Fruit fly (Drosophila melanogaster) whole organism, prepupa: Measurements from ENCODE around the gene CG10147.
A peak's percentile ranks its signal among the peaks of the same experiment; 100 is the strongest.

Source experiments
- CG10631 ChIP-seq: fragments of 200-800 bp; sonication (Bioruptor generic); optimal IDR thresholded peaks from 2 replicates; lab custom pipeline; 2016; ENCODE audit warnings: missing biosample characterization, missing genetic modification characterization
- CG10669 ChIP-seq: fragments of 200-800 bp; sonication (Bioruptor generic); optimal IDR thresholded peaks from 3 replicates; lab custom pipeline; 2018; ENCODE audit warnings: missing biosample characterization, mild to moderate bottlenecking, missing genetic modification characterization, moderate library complexity
- CG11294 ChIP-seq: fragments of 200-800 bp; sonication (Bioruptor generic); IDR thresholded peaks from 2 replicates; pipeline ENCODE4 v1.3.6; 2022; ENCODE audit warnings: missing biosample characterization, missing genetic modification characterization
- CG11762 ChIP-seq: fragments of 200-800 bp; sonication (Bioruptor generic); optimal IDR thresholded peaks from 3 replicates; lab custom pipeline; 2016; ENCODE audit warnings: missing biosample characterization, missing genetic modification characterization; ENCODE audit not compliant: insufficient read depth
- CG11902 ChIP-seq: fragments of 200-800 bp; sonication (Bioruptor generic); optimal IDR thresholded peaks from 3 replicates; lab custom pipeline; 2016; ENCODE audit warnings: missing biosample characterization, missing genetic modification characterization
- CG15336 ChIP-seq: fragments of 200-800 bp; sonication (Bioruptor generic); IDR thresholded peaks from 2 replicates; pipeline ENCODE4 v1.3.6; 2022; ENCODE audit warnings: missing biosample characterization, missing genetic modification characterization
- CG1621 ChIP-seq: fragments of 200-800 bp; sonication (Bioruptor generic); optimal IDR thresholded peaks from 3 replicates; lab custom pipeline; 2018; ENCODE audit warnings: missing biosample characterization, mild to moderate bottlenecking, missing genetic modification characterization
- CG16779 ChIP-seq: fragments of 200-800 bp; sonication (Bioruptor generic); optimal IDR thresholded peaks from 3 replicates; lab custom pipeline; 2017; ENCODE audit warnings: missing biosample characterization, mild to moderate bottlenecking, missing genetic modification characterization
- CG3032 ChIP-seq: fragments of 200-800 bp; optimal IDR thresholded peaks from 2 replicates; lab custom pipeline; 2019; ENCODE audit warnings: missing biosample characterization, mild to moderate bottlenecking, missing genetic modification characterization, moderate library complexity
- CG32006 ChIP-seq: fragments of 200-800 bp; sonication (Bioruptor generic); optimal IDR thresholded peaks from 3 replicates; lab custom pipeline; 2017; ENCODE audit warnings: missing biosample characterization, mild to moderate bottlenecking, missing genetic modification characterization
- CG34406 ChIP-seq: fragments of 200-800 bp; sonication (Bioruptor generic); optimal IDR thresholded peaks from 3 replicates; lab custom pipeline; 2016; ENCODE audit warnings: missing biosample characterization, missing genetic modification characterization
- CG3919 ChIP-seq: fragments of 200-800 bp; sonication (Bioruptor generic); optimal IDR thresholded peaks from 3 replicates; lab custom pipeline; 2016; ENCODE audit warnings: missing biosample characterization, missing genetic modification characterization
- CG4318 ChIP-seq: fragments of 200-800 bp; sonication (Bioruptor generic); optimal IDR thresholded peaks from 3 replicates; lab custom pipeline; 2017; ENCODE audit warnings: missing biosample characterization, mild to moderate bottlenecking, missing genetic modification characterization
- CG6163 ChIP-seq: fragments of 200-800 bp; sonication (Bioruptor generic); IDR thresholded peaks from 3 replicates; pipeline ENCODE4 v1.3.6; 2022; ENCODE audit warnings: missing biosample characterization, missing genetic modification characterization
- CG6276 ChIP-seq: fragments of 200-800 bp; sonication (Bioruptor generic); optimal IDR thresholded peaks from 2 replicates; lab custom pipeline; 2017; ENCODE audit warnings: missing biosample characterization, mild to moderate bottlenecking, missing genetic modification characterization
- CG6792 ChIP-seq: fragments of 200-800 bp; sonication (Bioruptor generic); optimal IDR thresholded peaks from 3 replicates; lab custom pipeline; 2016; ENCODE audit warnings: missing biosample characterization, missing genetic modification characterization
- CG6808 ChIP-seq: fragments of 200-800 bp; sonication (Bioruptor generic); optimal IDR thresholded peaks from 3 replicates; lab custom pipeline; 2017; ENCODE audit warnings: missing biosample characterization, missing genetic modification characterization, mild to moderate bottlenecking, moderate library complexity, missing genetic modification reagents
- CG6854 ChIP-seq: fragments of 200-800 bp; sonication (Bioruptor generic); optimal IDR thresholded peaks from 2 replicates; lab custom pipeline; 2017; ENCODE audit warnings: missing biosample characterization, mild to moderate bottlenecking, missing genetic modification characterization
- CG7368 ChIP-seq: fragments of 200-800 bp; sonication (Bioruptor generic); optimal IDR thresholded peaks from 3 replicates; lab custom pipeline; 2016; ENCODE audit warnings: missing biosample characterization, missing genetic modification characterization
- CG8119 ChIP-seq: fragments of 200-800 bp; sonication (Bioruptor generic); IDR thresholded peaks from 3 replicates; pipeline ENCODE4 v1.3.6; 2022; ENCODE audit warnings: missing biosample characterization, missing genetic modification characterization
- CG8319 ChIP-seq: fragments of 200-800 bp; sonication (Bioruptor generic); optimal IDR thresholded peaks from 3 replicates; lab custom pipeline; 2016; ENCODE audit warnings: missing biosample characterization, missing genetic modification characterization
- CG8632 ChIP-seq: fragments of 200-800 bp; sonication (Bioruptor generic); optimal IDR thresholded peaks from 3 replicates; lab custom pipeline; 2016; ENCODE audit warnings: missing biosample characterization, missing genetic modification characterization
- CG9139 ChIP-seq: fragments of 200-800 bp; sonication (Bioruptor generic); optimal IDR thresholded peaks from 3 replicates; lab custom pipeline; 2017; ENCODE audit warnings: missing biosample characterization, mild to moderate bottlenecking, missing genetic modification characterization
- Eip75B ChIP-seq: fragments of 200-800 bp; sonication (Bioruptor generic); optimal IDR thresholded peaks from 3 replicates; lab custom pipeline; 2016; ENCODE audit warnings: missing biosample characterization, missing genetic modification characterization
- Eip78C ChIP-seq: fragments of 200-800 bp; sonication (Bioruptor generic); peaks from one replicate; lab custom pipeline; 2016; ENCODE audit warnings: missing biosample characterization, missing genetic modification characterization
- Eip93F ChIP-seq: fragments of 200-800 bp; sonication (Bioruptor generic); optimal IDR thresholded peaks from 2 replicates; lab custom pipeline; 2016; ENCODE audit warnings: missing biosample characterization, mild to moderate bottlenecking, missing genetic modification characterization
- Ets96B ChIP-seq: fragments of 200-800 bp; optimal IDR thresholded peaks from 2 replicates; lab custom pipeline; 2019; ENCODE audit warnings: missing biosample characterization, mild to moderate bottlenecking, missing genetic modification characterization, moderate library complexity
- Gug ChIP-seq: fragments of 200-800 bp; sonication (Bioruptor generic); IDR thresholded peaks from 2 replicates; pipeline ENCODE4 v1.3.6; 2022; ENCODE audit warnings: missing biosample characterization, missing genetic modification characterization
- Hr4 ChIP-seq: fragments of 200-800 bp; sonication (Bioruptor generic); optimal IDR thresholded peaks from 3 replicates; lab custom pipeline; 2016; ENCODE audit warnings: missing biosample characterization, missing genetic modification characterization
- Met ChIP-seq: fragments of 200-800 bp; sonication (Bioruptor generic); optimal IDR thresholded peaks from 3 replicates; lab custom pipeline; 2016; ENCODE audit warnings: missing biosample characterization, missing genetic modification characterization
- OdsH ChIP-seq: fragments of 200-800 bp; sonication (Bioruptor generic); optimal IDR thresholded peaks from 3 replicates; lab custom pipeline; 2016; ENCODE audit warnings: missing biosample characterization, missing genetic modification characterization
- Sox102F ChIP-seq: fragments of 200-800 bp; sonication (Bioruptor generic); optimal IDR thresholded peaks from 2 replicates; lab custom pipeline; 2016; ENCODE audit warnings: missing biosample characterization, mild to moderate bottlenecking, missing genetic modification characterization
- Sox14 ChIP-seq: fragments of 200-800 bp; sonication (Bioruptor generic); optimal IDR thresholded peaks from 3 replicates; lab custom pipeline; 2016; ENCODE audit warnings: missing biosample characterization, missing genetic modification characterization
- achi ChIP-seq: fragments of 200-800 bp; sonication (Bioruptor generic); optimal IDR thresholded peaks from 3 replicates; lab custom pipeline; 2016; ENCODE audit warnings: missing biosample characterization, missing genetic modification characterization
- acj6 ChIP-seq: fragments of 200-800 bp; sonication (Bioruptor generic); optimal IDR thresholded peaks from 3 replicates; lab custom pipeline; 2016; ENCODE audit warnings: missing biosample characterization, missing genetic modification characterization
- dsx ChIP-seq: fragments of 200-800 bp; optimal IDR thresholded peaks from 3 replicates; lab custom pipeline; 2019; ENCODE audit warnings: missing biosample characterization, mild to moderate bottlenecking, missing genetic modification characterization, moderate library complexity; ENCODE audit not compliant: poor library complexity, severe bottlenecking
- eg ChIP-seq: fragments of 200-800 bp; sonication (Bioruptor generic); IDR thresholded peaks from 3 replicates; pipeline ENCODE4 v1.3.6; 2022; ENCODE audit warnings: missing biosample characterization, missing genetic modification characterization
- esn ChIP-seq: fragments of 200-800 bp; sonication (Bioruptor generic); optimal IDR thresholded peaks from 2 replicates; lab custom pipeline; 2016; ENCODE audit warnings: missing biosample characterization, mild to moderate bottlenecking, missing genetic modification characterization, moderate library complexity
- fd85E ChIP-seq: fragments of 200-800 bp; sonication (Bioruptor generic); optimal IDR thresholded peaks from 3 replicates; lab custom pipeline; 2016; ENCODE audit warnings: missing biosample characterization, missing genetic modification characterization
- fkh ChIP-seq: fragments of 200-800 bp; sonication (Bioruptor generic); optimal IDR thresholded peaks from 3 replicates; lab custom pipeline; 2017; ENCODE audit warnings: missing biosample characterization, mild to moderate bottlenecking, missing genetic modification characterization, moderate library complexity
- lz ChIP-seq: fragments of 200-800 bp; sonication (Bioruptor generic); optimal IDR thresholded peaks from 3 replicates; lab custom pipeline; 2016; ENCODE audit warnings: missing biosample characterization, missing genetic modification characterization
- net ChIP-seq: fragments of 200-800 bp; sonication (Bioruptor generic); optimal IDR thresholded peaks from 3 replicates; lab custom pipeline; 2016; ENCODE audit warnings: missing biosample characterization, missing genetic modification characterization
- salr ChIP-seq, 2 experiments: fragments of 200-800 bp; sonication (Bioruptor generic); optimal IDR thresholded peaks; 3 replicates each; lab custom pipeline; 2016 to 2018; ENCODE audit warnings: missing biosample characterization in 2 of 2, missing genetic modification characterization in 2 of 2, mild to moderate bottlenecking in 1 of 2
- spab ChIP-seq: fragments of 200-800 bp; sonication (Bioruptor generic); optimal IDR thresholded peaks from 2 replicates; lab custom pipeline; 2017; ENCODE audit warnings: missing biosample characterization, mild to moderate bottlenecking, missing genetic modification characterization, missing genetic modification reagents
- ss ChIP-seq, 2 experiments: fragments of 200-800 bp; sonication (Bioruptor generic); optimal IDR thresholded peaks; 2 replicates in 1 of 2; 3 replicates in 1 of 2; lab custom pipeline; 2017 to 2018; ENCODE audit warnings: mild to moderate bottlenecking in 2 of 2, missing biosample characterization in 2 of 2, missing genetic modification characterization in 2 of 2, moderate library complexity in 1 of 2
- svp ChIP-seq: fragments of 200-800 bp; sonication (Bioruptor generic); peaks from one replicate; lab custom pipeline; 2016; ENCODE audit warnings: missing biosample characterization, missing genetic modification characterization
- vri ChIP-seq: fragments of 200-800 bp; sonication (Bioruptor generic); optimal IDR thresholded peaks from 3 replicates; lab custom pipeline; 2016; ENCODE audit warnings: missing biosample characterization, mild to moderate bottlenecking, missing genetic modification characterization

The CG10147 gene

dm6 chr3L:6449159-6449664, 39.0 kb downstream of the CG10147 start:
- no peak for TF ChIP-seq CG11294 (GFP tag; lab: Robert Waterston, UW)
- TF ChIP-seq CG8632: no peak
- TF ChIP-seq CG8119 (GFP tag; lab: Robert Waterston, UW): no peak
- TF ChIP-seq esn (GFP tag; lab: Kevin White, UChicago): no peak
- TF ChIP-seq CG8319: no peak
- no peak for TF ChIP-seq CG4318 (GFP tag; lab: Kevin White, UChicago)
- no peak for TF ChIP-seq Hr4
- TF ChIP-seq Met (GFP tag; lab: Kevin White, UChicago): no peak
- TF ChIP-seq Sox102F (GFP tag; lab: Kevin White, UChicago): no peak
- TF ChIP-seq CG3032 (tag; lab: Kevin White, UChicago): no peak
- TF ChIP-seq CG6792 (GFP tag; lab: Kevin White, UChicago): no peak
- no peak for TF ChIP-seq Eip75B (GFP tag; lab: Kevin White, UChicago)
- no peak for TF ChIP-seq fd85E (GFP tag; lab: Kevin White, UChicago)
- TF ChIP-seq CG11902 (GFP tag; lab: Kevin White, UChicago): no peak
- TF ChIP-seq Sox14 (GFP tag; lab: Kevin White, UChicago): no peak

dm6 chr3L:6447708-6448107, 40.5 kb downstream of the CG10147 start:
- TF ChIP-seq CG6854 (GFP tag; lab: Kevin White, UChicago) (no peak), CG3919 (peak; percentile 31), CG6276 (GFP tag; lab: Kevin White, UChicago) (peak; percentile 21), vri (no peak), CG15336 (GFP tag; lab: Robert Waterston, UW) (no peak), CG3032 (tag; lab: Kevin White, UChicago) (no peak), dsx (peak; percentile 34), acj6 (GFP tag; lab: Kevin White, UChicago) (no peak), spab (GFP tag; lab: Kevin White, UChicago) (peak; percentile 66), CG11902 (GFP tag; lab: Kevin White, UChicago) (no peak), CG10669 (peak; percentile 28), Eip78C (GFP tag; lab: Kevin White, UChicago) (peak; percentile 70), CG16779 (tag; lab: Kevin White, UChicago) (peak; percentile 24), Eip93F (GFP tag; lab: Kevin White, UChicago) (no peak), eg (GFP tag; lab: Robert Waterston, UW) (peak; percentile 54; the same call in 2 of the 3 replicates), CG32006 (peak; percentile 46), Ets96B (peak; percentile 36), CG11762 (GFP tag; lab: Kevin White, UChicago) (peak; percentile 3), net (GFP tag; lab: Kevin White, UChicago) (peak; percentile 19), CG1621 (tag; lab: Kevin White, UChicago) (peak; percentile 42), svp (GFP tag; lab: Kevin White, UChicago) (no peak), fkh (GFP tag; lab: Kevin White, UChicago) (no peak), salr (GFP tag; optimal IDR thresholded peaks at IDR 0.05; lab: Kevin White, UChicago) (peak; percentile 36 to 49), CG11294 (GFP tag; lab: Robert Waterston, UW) (no peak), ss (GFP tag; optimal IDR thresholded peaks at IDR 0.05; lab: Kevin White, UChicago) (peak; percentile 63 to 80), CG10631 (GFP tag; lab: Kevin White, UChicago) (peak; percentile 23), CG7368 (GFP tag; lab: Kevin White, UChicago) (no peak), CG34406 (peak; percentile 21), CG6808 (GFP tag; lab: Kevin White, UChicago) (peak; percentile 66), lz (no peak), CG6163 (GFP tag; lab: Robert Waterston, UW) (peak; percentile 69; the same call in 2 of the 3 replicates), CG9139 (GFP tag; lab: Kevin White, UChicago) (peak; percentile 57), Gug (GFP tag; lab: Robert Waterston, UW) (no peak), achi (GFP tag; lab: Kevin White, UChicago) (peak; percentile 6), OdsH (GFP tag; lab: Kevin White, UChicago) (peak; percentile 4), Hr4 (peak; percentile 4)
